Fruit fly (Drosophila melanogaster) whole organism, embryonic: ENCODE measurements around the gene RpS28a.

Source experiments
- Atf-2 ChIP-seq: fragments of 200-800 bp; sonication (Bioruptor generic); optimal IDR thresholded peaks from 2 replicates; lab custom pipeline; 2016; ENCODE audit warnings: missing biosample characterization, missing genetic modification characterization
- Atf3 ChIP-seq: fragments of 200-800 bp; sonication (Bioruptor generic); optimal IDR thresholded peaks from 3 replicates; lab custom pipeline; 2016; ENCODE audit warnings: missing biosample characterization, missing genetic modification characterization
- Bdp1 ChIP-seq: fragments of 200-800 bp; sonication (Bioruptor generic); optimal IDR thresholded peaks from 3 replicates; lab custom pipeline; 2016; ENCODE audit warnings: missing biosample characterization, missing genetic modification characterization
- Blimp-1 ChIP-seq: fragments of 200-800 bp; sonication (Bioruptor generic); optimal IDR thresholded peaks from 3 replicates; lab custom pipeline; 2018; ENCODE audit warnings: missing biosample characterization, missing genetic modification characterization, mild to moderate bottlenecking, moderate library complexity, missing genetic modification reagents
- Bteb2 ChIP-seq: fragments of 200-800 bp; sonication (Bioruptor generic); optimal IDR thresholded peaks from 2 replicates; lab custom pipeline; 2016; ENCODE audit warnings: missing biosample characterization, missing genetic modification characterization
- CG10431 ChIP-seq: fragments of 200-800 bp; sonication (Bioruptor generic); optimal IDR thresholded peaks from 3 replicates; lab custom pipeline; 2018; ENCODE audit warnings: missing biosample characterization, mild to moderate bottlenecking, missing genetic modification characterization
- CG10979 ChIP-seq: fragments of 200-800 bp; sonication (Bioruptor generic); optimal IDR thresholded peaks from 2 replicates; lab custom pipeline; 2018; ENCODE audit warnings: missing biosample characterization, mild to moderate bottlenecking, missing genetic modification characterization, moderate library complexity
- CG12104 ChIP-seq: fragments of 200-800 bp; sonication (Bioruptor generic); optimal IDR thresholded peaks from 3 replicates; lab custom pipeline; 2016; ENCODE audit warnings: missing biosample characterization, missing genetic modification characterization
- CG13424 ChIP-seq: fragments of 200-800 bp; sonication (Bioruptor generic); optimal IDR thresholded peaks from 2 replicates; lab custom pipeline; 2019; ENCODE audit warnings: missing biosample characterization, mild to moderate bottlenecking, missing genetic modification characterization, moderate library complexity
- CG14667 ChIP-seq: fragments of 200-800 bp; sonication (Bioruptor generic); IDR thresholded peaks from 2 replicates; pipeline ENCODE4 v1.3.6; 2022; ENCODE audit warnings: missing biosample characterization, missing genetic modification characterization
- CG1602 ChIP-seq: fragments of 200-800 bp; sonication (Bioruptor generic); optimal IDR thresholded peaks from 3 replicates; lab custom pipeline; 2016; ENCODE audit warnings: missing biosample characterization, missing genetic modification characterization
- CG17912 ChIP-seq: fragments of 200-800 bp; sonication (Bioruptor generic); optimal IDR thresholded peaks from 2 replicates; lab custom pipeline; 2018; ENCODE audit warnings: missing biosample characterization, mild to moderate bottlenecking, missing genetic modification characterization
- CG2875 ChIP-seq: fragments of 200-800 bp; sonication (Bioruptor generic); optimal IDR thresholded peaks from 2 replicates; lab custom pipeline; 2017; ENCODE audit warnings: missing biosample characterization, mild to moderate bottlenecking, missing genetic modification characterization, missing genetic modification reagents
- CG33557 ChIP-seq: fragments of 200-800 bp; sonication (Bioruptor generic); optimal IDR thresholded peaks from 2 replicates; lab custom pipeline; 2019; ENCODE audit warnings: missing biosample characterization, mild to moderate bottlenecking, missing genetic modification characterization, moderate library complexity
- CG42726 ChIP-seq: fragments of 200-800 bp; sonication (Bioruptor generic); IDR thresholded peaks from 2 replicates; pipeline ENCODE4 v1.3.6; 2022; ENCODE audit warnings: missing biosample characterization, missing genetic modification characterization; ENCODE audit not compliant: partially characterized antibody
- CG4707 ChIP-seq: fragments of 200-800 bp; sonication (Bioruptor generic); optimal IDR thresholded peaks from 2 replicates; lab custom pipeline; 2018; ENCODE audit warnings: missing biosample characterization, mild to moderate bottlenecking, missing genetic modification characterization, moderate library complexity
- CG5245 ChIP-seq: fragments of 200-800 bp; sonication (Bioruptor generic); optimal IDR thresholded peaks from 3 replicates; lab custom pipeline; 2016; ENCODE audit warnings: missing biosample characterization, missing genetic modification characterization
- CG6765 ChIP-seq: fragments of 200-800 bp; sonication (Bioruptor generic); optimal IDR thresholded peaks from 3 replicates; lab custom pipeline; 2017; ENCODE audit warnings: missing biosample characterization, mild to moderate bottlenecking, missing genetic modification characterization
- CG7928 ChIP-seq: fragments of 200-800 bp; sonication (Bioruptor generic); optimal IDR thresholded peaks from 2 replicates; lab custom pipeline; 2017; ENCODE audit warnings: missing biosample characterization, mild to moderate bottlenecking, missing genetic modification characterization
- CG9609 ChIP-seq: fragments of 200-800 bp; sonication (Bioruptor generic); optimal IDR thresholded peaks from 3 replicates; lab custom pipeline; 2016; ENCODE audit warnings: missing biosample characterization, missing genetic modification characterization
- CTCF ChIP-seq: fragments of 200-800 bp; sonication (Bioruptor generic); optimal IDR thresholded peaks from 2 replicates; lab custom pipeline; 2017; ENCODE audit warnings: missing biosample characterization, mild to moderate bottlenecking, missing genetic modification characterization, moderate library complexity
- Dad ChIP-seq: fragments of 200-800 bp; sonication (Bioruptor generic); optimal IDR thresholded peaks from 3 replicates; lab custom pipeline; 2016; ENCODE audit warnings: missing biosample characterization, missing genetic modification characterization
- Dip2 ChIP-seq: fragments of 200-800 bp; sonication (Bioruptor generic); IDR thresholded peaks from 2 replicates; pipeline ENCODE4 v1.3.6; 2022; ENCODE audit warnings: missing biosample characterization, missing genetic modification characterization
- Dip3 ChIP-seq: fragments of 200-800 bp; sonication (Bioruptor generic); optimal IDR thresholded peaks from 3 replicates; lab custom pipeline; 2016; ENCODE audit warnings: missing biosample characterization, missing genetic modification characterization
- H15 ChIP-seq: fragments of 200-800 bp; sonication (Bioruptor generic); IDR thresholded peaks from 3 replicates; pipeline ENCODE4 v1.3.6; 2022; ENCODE audit warnings: missing biosample characterization, missing genetic modification characterization
- Hmx ChIP-seq: fragments of 200-800 bp; sonication (Bioruptor generic); optimal IDR thresholded peaks from 2 replicates; lab custom pipeline; 2016; ENCODE audit warnings: missing biosample characterization, missing genetic modification characterization
- Jarid2 ChIP-seq: fragments of 200-800 bp; sonication (Bioruptor generic); optimal IDR thresholded peaks from 3 replicates; lab custom pipeline; 2017; ENCODE audit warnings: mild to moderate bottlenecking, missing biosample characterization, missing genetic modification reagents, missing genetic modification characterization
- Med ChIP-seq: fragments of 200-800 bp; sonication (Bioruptor generic); peaks from one replicate; lab custom pipeline; 2016; ENCODE audit warnings: missing biosample characterization, missing genetic modification characterization, mild to moderate bottlenecking, inconsistent platforms, moderate library complexity
- NC2α ChIP-seq: fragments of 200-800 bp; sonication (Bioruptor generic); optimal IDR thresholded peaks from 2 replicates; lab custom pipeline; 2016; ENCODE audit warnings: missing biosample characterization, missing genetic modification characterization
- Ptx1 ChIP-seq: fragments of 200-800 bp; sonication (Bioruptor generic); IDR thresholded peaks from 2 replicates; pipeline ENCODE4 v1.3.6; 2022; ENCODE audit warnings: missing biosample characterization, missing genetic modification characterization
- Sry-β ChIP-seq: fragments of 200-800 bp; sonication (Bioruptor generic); optimal IDR thresholded peaks from 2 replicates; lab custom pipeline; 2018; ENCODE audit warnings: missing biosample characterization, mild to moderate bottlenecking, missing genetic modification characterization, moderate library complexity
- Ssrp ChIP-seq: fragments of 200-800 bp; sonication (Bioruptor generic); optimal IDR thresholded peaks from 2 replicates; lab custom pipeline; 2018; ENCODE audit warnings: missing biosample characterization, mild to moderate bottlenecking, missing genetic modification characterization, moderate library complexity
- bab2 ChIP-seq: fragments of 200-800 bp; sonication (Bioruptor generic); optimal IDR thresholded peaks from 2 replicates; lab custom pipeline; 2016; ENCODE audit warnings: missing biosample characterization, missing genetic modification characterization
- bigmax ChIP-seq: fragments of 200-800 bp; sonication (Bioruptor generic); optimal IDR thresholded peaks from 2 replicates; lab custom pipeline; 2018; ENCODE audit warnings: missing biosample characterization, mild to moderate bottlenecking, missing genetic modification characterization
- croc ChIP-seq: fragments of 200-800 bp; sonication (Bioruptor generic); conservative IDR thresholded peaks from 3 replicates; pipeline ENCODE4 v1.3.6; 2022; ENCODE audit warnings: missing biosample characterization, missing genetic modification characterization
- dimm ChIP-seq: fragments of 200-800 bp; sonication (Bioruptor generic); IDR thresholded peaks from 2 replicates; pipeline ENCODE4 v1.3.6; 2022; ENCODE audit warnings: missing biosample characterization, missing genetic modification characterization
- disco-r ChIP-seq: fragments of 200-800 bp; sonication (Bioruptor generic); optimal IDR thresholded peaks from 2 replicates; lab custom pipeline; 2016; ENCODE audit warnings: missing biosample characterization, missing genetic modification characterization
- exex ChIP-seq: fragments of 200-800 bp; sonication (Bioruptor generic); optimal IDR thresholded peaks from 4 replicates; lab custom pipeline; 2018; ENCODE audit warnings: missing biosample characterization, mild to moderate bottlenecking, missing genetic modification characterization, moderate library complexity
- hth ChIP-seq: fragments of >200 bp; optimal IDR thresholded peaks from 2 replicates; lab custom pipeline; 2017; ENCODE audit warnings: inconsistent platforms
- jing ChIP-seq: fragments of 200-800 bp; sonication (Bioruptor generic); optimal IDR thresholded peaks from 2 replicates; lab custom pipeline; 2018; ENCODE audit warnings: missing biosample characterization, mild to moderate bottlenecking, missing genetic modification characterization
- lab ChIP-seq: fragments of 200-800 bp; sonication (Bioruptor generic); optimal IDR thresholded peaks from 3 replicates; lab custom pipeline; 2017; ENCODE audit warnings: missing biosample characterization, missing genetic modification characterization, mild to moderate bottlenecking, moderate library complexity, missing genetic modification reagents
- lbe ChIP-seq: fragments of 200-800 bp; sonication (Bioruptor generic); optimal IDR thresholded peaks from 2 replicates; lab custom pipeline; 2016; ENCODE audit warnings: missing biosample characterization, mild to moderate bottlenecking, missing genetic modification characterization
- mld ChIP-seq: fragments of 200-800 bp; sonication (Bioruptor generic); IDR thresholded peaks from 3 replicates; pipeline ENCODE4 v1.3.6; 2022; ENCODE audit warnings: missing biosample characterization, missing genetic modification characterization; ENCODE audit not compliant: partially characterized antibody
- onecut ChIP-seq: fragments of 200-800 bp; sonication (Bioruptor generic); IDR thresholded peaks from 2 replicates; pipeline ENCODE4 v1.3.6; 2022; ENCODE audit warnings: missing biosample characterization, missing genetic modification characterization
- prd ChIP-seq, 3 experiments: fragments of >200 bp in 2 of 3; fragments of 200-800 bp in 1 of 3; sonication (Bioruptor generic) in 1 of 3; optimal IDR thresholded peaks in 2 of 3; IDR thresholded peaks in 1 of 3; 2 replicates in 2 of 3; 3 replicates in 1 of 3; pipeline versions ENCODE4 v1.3.6 to Lab custom; 2017 to 2022; ENCODE audit warnings: missing biosample characterization in 1 of 3, missing genetic modification characterization in 1 of 3
- sna ChIP-seq: fragments of 200-800 bp; sonication (Bioruptor generic); IDR thresholded peaks from 2 replicates; pipeline ENCODE4 v1.3.6; 2022; ENCODE audit warnings: missing biosample characterization, missing genetic modification characterization; ENCODE audit not compliant: partially characterized antibody
- stc ChIP-seq: fragments of 200-800 bp; sonication (Bioruptor generic); IDR thresholded peaks from 2 replicates; pipeline ENCODE4 v1.3.6; 2022; ENCODE audit warnings: missing biosample characterization, missing genetic modification characterization
- trh ChIP-seq: fragments of 200-800 bp; sonication (Bioruptor generic); optimal IDR thresholded peaks from 2 replicates; lab custom pipeline; 2016; ENCODE audit warnings: missing biosample characterization, missing genetic modification characterization
- tup ChIP-seq: fragments of 200-800 bp; sonication (Bioruptor generic); optimal IDR thresholded peaks from 2 replicates; lab custom pipeline; 2016; ENCODE audit warnings: missing biosample characterization, mild to moderate bottlenecking, missing genetic modification characterization, moderate library complexity
- wor ChIP-seq: fragments of 200-800 bp; sonication (Bioruptor generic); IDR thresholded peaks from 2 replicates; pipeline ENCODE4 v1.3.6; 2022; ENCODE audit warnings: missing biosample characterization, missing genetic modification characterization
- zf30C ChIP-seq: fragments of 200-800 bp; sonication (Bioruptor generic); optimal IDR thresholded peaks from 3 replicates; lab custom pipeline; 2018; ENCODE audit warnings: missing biosample characterization, mild to moderate bottlenecking, missing genetic modification characterization

The RpS28a gene

DNA sequence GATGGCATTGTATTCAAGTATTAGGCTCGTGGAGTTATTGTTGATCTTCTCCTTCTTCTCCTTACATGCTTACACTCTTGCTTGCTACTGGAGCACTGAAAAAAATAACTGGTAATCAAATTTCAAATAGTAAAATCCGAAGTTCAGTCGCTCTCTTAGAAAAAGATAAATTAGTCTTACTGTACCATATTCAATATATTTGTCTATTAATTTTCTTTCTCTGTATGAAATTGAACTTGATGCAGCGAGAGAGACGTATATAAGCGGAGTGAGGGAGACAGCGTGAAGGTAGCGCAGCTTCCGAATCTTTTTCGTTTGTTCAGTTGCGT, 38.7 kb upstream of the RpS28a start (continued):
- TF ChIP-seq bab2 (GFP tag; lab: Kevin White, UChicago) = peak; percentile 87
- peak; percentile 62 for TF ChIP-seq Dip3
- TF ChIP-seq CG12104 = peak; percentile 81
- TF ChIP-seq Ssrp (tag; lab: Kevin White, UChicago) = peak; percentile 72
- peak; percentile 68 for TF ChIP-seq CG6765
- TF ChIP-seq Ptx1 = peak; percentile 94
- peak; percentile 59 for TF ChIP-seq Sry-β
- TF ChIP-seq lbe = peak; percentile 87
- peak; percentile 92 for TF ChIP-seq lab (GFP tag; lab: Kevin White, UChicago)
- peak; percentile 42 for TF ChIP-seq NC2α
- TF ChIP-seq CG33557 (GFP tag; lab: Kevin White, UChicago) = no peak
- peak; percentile 82 for TF ChIP-seq CG2875 (GFP tag; lab: Kevin White, UChicago)
- no peak for TF ChIP-seq CG42726 (GFP tag; lab: Robert Waterston, UW)
- peak; percentile 48 for TF ChIP-seq CTCF
- TF ChIP-seq wor (GFP tag; lab: Robert Waterston, UW) = peak; percentile 84
- peak; percentile 35 for TF ChIP-seq Bdp1
- TF ChIP-seq CG5245 (GFP tag; lab: Kevin White, UChicago) = peak; percentile 93
- TF ChIP-seq exex = peak; percentile 36
- TF ChIP-seq CG10979 (tag; lab: Kevin White, UChicago) = peak; percentile 94
- peak; percentile 95 for TF ChIP-seq Blimp-1 (GFP tag; lab: Kevin White, UChicago)
- peak; percentile 64 for TF ChIP-seq Atf3 (GFP tag; lab: Kevin White, UChicago)
- peak; percentile 71 for TF ChIP-seq Jarid2 (GFP tag; lab: Kevin White, UChicago)
- peak; percentile 6 for TF ChIP-seq CG10431 (GFP tag; lab: Kevin White, UChicago)
- peak; percentile 54 for TF ChIP-seq Atf-2 (GFP tag; lab: Kevin White, UChicago)
- TF ChIP-seq mld (GFP tag; lab: Robert Waterston, UW) = no peak
- TF ChIP-seq bigmax = peak; percentile 2
- peak; percentile 17 for TF ChIP-seq Bteb2 (GFP tag; lab: Kevin White, UChicago)
- TF ChIP-seq Dip2 = no peak
- no peak for TF ChIP-seq CG17912 (GFP tag; lab: Kevin White, UChicago)
- TF ChIP-seq tup (GFP tag; lab: Kevin White, UChicago) = peak; percentile 71
- TF ChIP-seq Dad (GFP tag; lab: Kevin White, UChicago) = peak; percentile 83
- peak; percentile 78 for TF ChIP-seq dimm (GFP tag; lab: Robert Waterston, UW)
- peak; percentile 26 for TF ChIP-seq trh (GFP tag; lab: Kevin White, UChicago)
- TF ChIP-seq sna (GFP tag; lab: Robert Waterston, UW) = no peak
- TF ChIP-seq H15 (GFP tag; lab: Robert Waterston, UW) = peak; percentile 89
- TF ChIP-seq hth (lab: Kevin White, UChicago) = no peak
- TF ChIP-seq jing (GFP tag; lab: Kevin White, UChicago) = peak; percentile 59
- peak; percentile 97 for TF ChIP-seq Med (GFP tag; lab: Kevin White, UChicago)
- peak; percentile 88 for TF ChIP-seq CG14667 (GFP tag; lab: Robert Waterston, UW)
- peak; percentile 65 for TF ChIP-seq zf30C
- peak; percentile 40 for TF ChIP-seq Hmx
- peak; percentile 93 for TF ChIP-seq stc (GFP tag; lab: Robert Waterston, UW)
- peak; percentile 89 for TF ChIP-seq onecut (GFP tag; lab: Robert Waterston, UW)
- TF ChIP-seq CG4707 (GFP tag; lab: Kevin White, UChicago) = peak; percentile 57
- TF ChIP-seq croc (GFP tag; lab: Robert Waterston, UW) = peak; percentile 83
- TF ChIP-seq CG1602 (GFP tag; lab: Kevin White, UChicago) = peak; percentile 68
- peak; percentile 79 for TF ChIP-seq CG13424 (tag; lab: Kevin White, UChicago)
- peak; percentile 68 for TF ChIP-seq CG9609 (GFP tag; lab: Kevin White, UChicago)
- peak; percentile 17 for TF ChIP-seq CG7928 (GFP tag; lab: Kevin White, UChicago)
- no peak for TF ChIP-seq prd (optimal IDR thresholded peaks at IDR 0.05; lab: Kevin White, UChicago)
- TF ChIP-seq prd (GFP tag; IDR thresholded peaks at IDR 0.05; lab: Robert Waterston, UW) = peak; percentile 92
- peak; percentile 72 for TF ChIP-seq disco-r
